Fruit fly (Drosophila melanogaster) whole organism, prepupa: ENCODE data around the gene CG11437.

Source experiments
- Blimp-1 ChIP-seq: fragments of 200-800 bp; sonication (Bioruptor generic); optimal IDR thresholded peaks from 3 replicates; lab custom pipeline; 2017; ENCODE audit warnings: missing biosample characterization, missing genetic modification characterization, mild to moderate bottlenecking, moderate library complexity, missing genetic modification reagents
- CG10631 ChIP-seq: fragments of 200-800 bp; sonication (Bioruptor generic); optimal IDR thresholded peaks from 2 replicates; lab custom pipeline; 2016; ENCODE audit warnings: missing biosample characterization, missing genetic modification characterization
- CG10669 ChIP-seq: fragments of 200-800 bp; sonication (Bioruptor generic); optimal IDR thresholded peaks from 3 replicates; lab custom pipeline; 2018; ENCODE audit warnings: missing biosample characterization, mild to moderate bottlenecking, missing genetic modification characterization, moderate library complexity
- CG1621 ChIP-seq: fragments of 200-800 bp; sonication (Bioruptor generic); optimal IDR thresholded peaks from 3 replicates; lab custom pipeline; 2018; ENCODE audit warnings: missing biosample characterization, mild to moderate bottlenecking, missing genetic modification characterization
- CG16779 ChIP-seq: fragments of 200-800 bp; sonication (Bioruptor generic); optimal IDR thresholded peaks from 3 replicates; lab custom pipeline; 2017; ENCODE audit warnings: missing biosample characterization, mild to moderate bottlenecking, missing genetic modification characterization
- CG3032 ChIP-seq: fragments of 200-800 bp; optimal IDR thresholded peaks from 2 replicates; lab custom pipeline; 2019; ENCODE audit warnings: missing biosample characterization, mild to moderate bottlenecking, missing genetic modification characterization, moderate library complexity
- CG31627 ChIP-seq: fragments of 200-800 bp; sonication (Bioruptor generic); optimal IDR thresholded peaks from 3 replicates; lab custom pipeline; 2016; ENCODE audit warnings: missing biosample characterization, missing genetic modification characterization
- CG34406 ChIP-seq: fragments of 200-800 bp; sonication (Bioruptor generic); optimal IDR thresholded peaks from 3 replicates; lab custom pipeline; 2016; ENCODE audit warnings: missing biosample characterization, missing genetic modification characterization
- CG3919 ChIP-seq: fragments of 200-800 bp; sonication (Bioruptor generic); optimal IDR thresholded peaks from 3 replicates; lab custom pipeline; 2016; ENCODE audit warnings: missing biosample characterization, missing genetic modification characterization
- CG4318 ChIP-seq: fragments of 200-800 bp; sonication (Bioruptor generic); optimal IDR thresholded peaks from 3 replicates; lab custom pipeline; 2017; ENCODE audit warnings: missing biosample characterization, mild to moderate bottlenecking, missing genetic modification characterization
- CG6163 ChIP-seq: fragments of 200-800 bp; sonication (Bioruptor generic); IDR thresholded peaks from 3 replicates; pipeline ENCODE4 v1.3.6; 2022; ENCODE audit warnings: missing biosample characterization, missing genetic modification characterization
- CG6276 ChIP-seq: fragments of 200-800 bp; sonication (Bioruptor generic); optimal IDR thresholded peaks from 2 replicates; lab custom pipeline; 2017; ENCODE audit warnings: missing biosample characterization, mild to moderate bottlenecking, missing genetic modification characterization
- CG6792 ChIP-seq: fragments of 200-800 bp; sonication (Bioruptor generic); optimal IDR thresholded peaks from 3 replicates; lab custom pipeline; 2016; ENCODE audit warnings: missing biosample characterization, missing genetic modification characterization
- CG6808 ChIP-seq: fragments of 200-800 bp; sonication (Bioruptor generic); optimal IDR thresholded peaks from 3 replicates; lab custom pipeline; 2017; ENCODE audit warnings: missing biosample characterization, missing genetic modification characterization, mild to moderate bottlenecking, moderate library complexity, missing genetic modification reagents
- CG6854 ChIP-seq: fragments of 200-800 bp; sonication (Bioruptor generic); optimal IDR thresholded peaks from 2 replicates; lab custom pipeline; 2017; ENCODE audit warnings: missing biosample characterization, mild to moderate bottlenecking, missing genetic modification characterization
- CG7368 ChIP-seq: fragments of 200-800 bp; sonication (Bioruptor generic); optimal IDR thresholded peaks from 3 replicates; lab custom pipeline; 2016; ENCODE audit warnings: missing biosample characterization, missing genetic modification characterization
- CG8119 ChIP-seq: fragments of 200-800 bp; sonication (Bioruptor generic); IDR thresholded peaks from 3 replicates; pipeline ENCODE4 v1.3.6; 2022; ENCODE audit warnings: missing biosample characterization, missing genetic modification characterization
- CG8319 ChIP-seq: fragments of 200-800 bp; sonication (Bioruptor generic); optimal IDR thresholded peaks from 3 replicates; lab custom pipeline; 2016; ENCODE audit warnings: missing biosample characterization, missing genetic modification characterization
- CG8632 ChIP-seq: fragments of 200-800 bp; sonication (Bioruptor generic); optimal IDR thresholded peaks from 3 replicates; lab custom pipeline; 2016; ENCODE audit warnings: missing biosample characterization, missing genetic modification characterization
- Eip75B ChIP-seq: fragments of 200-800 bp; sonication (Bioruptor generic); optimal IDR thresholded peaks from 3 replicates; lab custom pipeline; 2016; ENCODE audit warnings: missing biosample characterization, missing genetic modification characterization
- Eip93F ChIP-seq: fragments of 200-800 bp; sonication (Bioruptor generic); optimal IDR thresholded peaks from 2 replicates; lab custom pipeline; 2016; ENCODE audit warnings: missing biosample characterization, mild to moderate bottlenecking, missing genetic modification characterization
- Ets21C ChIP-seq: fragments of 200-800 bp; sonication (Bioruptor generic); optimal IDR thresholded peaks from 3 replicates; lab custom pipeline; 2016; ENCODE audit warnings: missing biosample characterization, missing genetic modification characterization
- Ets96B ChIP-seq: fragments of 200-800 bp; optimal IDR thresholded peaks from 2 replicates; lab custom pipeline; 2019; ENCODE audit warnings: missing biosample characterization, mild to moderate bottlenecking, missing genetic modification characterization, moderate library complexity
- Gug ChIP-seq: fragments of 200-800 bp; sonication (Bioruptor generic); IDR thresholded peaks from 2 replicates; pipeline ENCODE4 v1.3.6; 2022; ENCODE audit warnings: missing biosample characterization, missing genetic modification characterization
- Hr38 ChIP-seq: sonication (Bioruptor generic); optimal IDR thresholded peaks from 2 replicates; lab custom pipeline; 2016; ENCODE audit warnings: missing biosample characterization, missing genetic modification characterization
- Hr39 ChIP-seq: fragments of 200-800 bp; sonication (Bioruptor generic); optimal IDR thresholded peaks from 2 replicates; lab custom pipeline; 2016; ENCODE audit warnings: missing biosample characterization, missing genetic modification characterization
- Hr4 ChIP-seq: fragments of 200-800 bp; sonication (Bioruptor generic); optimal IDR thresholded peaks from 3 replicates; lab custom pipeline; 2016; ENCODE audit warnings: missing biosample characterization, missing genetic modification characterization
- Lpt ChIP-seq: fragments of 200-800 bp; sonication (Bioruptor generic); optimal IDR thresholded peaks from 3 replicates; lab custom pipeline; 2016; ENCODE audit warnings: missing biosample characterization, missing genetic modification characterization
- OdsH ChIP-seq: fragments of 200-800 bp; sonication (Bioruptor generic); optimal IDR thresholded peaks from 3 replicates; lab custom pipeline; 2016; ENCODE audit warnings: missing biosample characterization, missing genetic modification characterization
- Sox14 ChIP-seq: fragments of 200-800 bp; sonication (Bioruptor generic); optimal IDR thresholded peaks from 3 replicates; lab custom pipeline; 2016; ENCODE audit warnings: missing biosample characterization, missing genetic modification characterization
- Sox15 ChIP-seq: fragments of 200-800 bp; sonication (Bioruptor generic); optimal IDR thresholded peaks from 3 replicates; lab custom pipeline; 2016; ENCODE audit warnings: missing biosample characterization, missing genetic modification characterization
- achi ChIP-seq: fragments of 200-800 bp; sonication (Bioruptor generic); optimal IDR thresholded peaks from 3 replicates; lab custom pipeline; 2016; ENCODE audit warnings: missing biosample characterization, missing genetic modification characterization
- acj6 ChIP-seq: fragments of 200-800 bp; sonication (Bioruptor generic); optimal IDR thresholded peaks from 3 replicates; lab custom pipeline; 2016; ENCODE audit warnings: missing biosample characterization, missing genetic modification characterization
- dsx ChIP-seq: fragments of 200-800 bp; optimal IDR thresholded peaks from 3 replicates; lab custom pipeline; 2019; ENCODE audit warnings: missing biosample characterization, mild to moderate bottlenecking, missing genetic modification characterization, moderate library complexity; ENCODE audit not compliant: poor library complexity, severe bottlenecking
- esn ChIP-seq: fragments of 200-800 bp; sonication (Bioruptor generic); optimal IDR thresholded peaks from 2 replicates; lab custom pipeline; 2016; ENCODE audit warnings: missing biosample characterization, mild to moderate bottlenecking, missing genetic modification characterization, moderate library complexity
- fd59A ChIP-seq: fragments of 200-800 bp; sonication (Bioruptor generic); optimal IDR thresholded peaks from 2 replicates; lab custom pipeline; 2017; ENCODE audit warnings: missing biosample characterization, mild to moderate bottlenecking, missing genetic modification characterization, missing genetic modification reagents
- fd85E ChIP-seq: fragments of 200-800 bp; sonication (Bioruptor generic); optimal IDR thresholded peaks from 3 replicates; lab custom pipeline; 2016; ENCODE audit warnings: missing biosample characterization, missing genetic modification characterization
- fkh ChIP-seq: fragments of 200-800 bp; sonication (Bioruptor generic); optimal IDR thresholded peaks from 3 replicates; lab custom pipeline; 2017; ENCODE audit warnings: missing biosample characterization, mild to moderate bottlenecking, missing genetic modification characterization, moderate library complexity
- lz ChIP-seq: fragments of 200-800 bp; sonication (Bioruptor generic); optimal IDR thresholded peaks from 3 replicates; lab custom pipeline; 2016; ENCODE audit warnings: missing biosample characterization, missing genetic modification characterization
- pdm3 ChIP-seq: fragments of 200-800 bp; sonication (Bioruptor generic); optimal IDR thresholded peaks from 3 replicates; lab custom pipeline; 2016; ENCODE audit warnings: missing biosample characterization, missing genetic modification characterization
- salr ChIP-seq, 2 experiments: fragments of 200-800 bp; sonication (Bioruptor generic); optimal IDR thresholded peaks; 3 replicates each; lab custom pipeline; 2016 to 2018; ENCODE audit warnings: missing biosample characterization in 2 of 2, missing genetic modification characterization in 2 of 2, mild to moderate bottlenecking in 1 of 2
- spab ChIP-seq: fragments of 200-800 bp; sonication (Bioruptor generic); optimal IDR thresholded peaks from 2 replicates; lab custom pipeline; 2017; ENCODE audit warnings: missing biosample characterization, mild to moderate bottlenecking, missing genetic modification characterization, missing genetic modification reagents
- ss ChIP-seq, 2 experiments: fragments of 200-800 bp; sonication (Bioruptor generic); optimal IDR thresholded peaks; 2 replicates in 1 of 2; 3 replicates in 1 of 2; lab custom pipeline; 2017 to 2018; ENCODE audit warnings: mild to moderate bottlenecking in 2 of 2, missing biosample characterization in 2 of 2, missing genetic modification characterization in 2 of 2, moderate library complexity in 1 of 2
- svp ChIP-seq: fragments of 200-800 bp; sonication (Bioruptor generic); peaks from one replicate; lab custom pipeline; 2016; ENCODE audit warnings: missing biosample characterization, missing genetic modification characterization
- vri ChIP-seq: fragments of 200-800 bp; sonication (Bioruptor generic); optimal IDR thresholded peaks from 3 replicates; lab custom pipeline; 2016; ENCODE audit warnings: missing biosample characterization, mild to moderate bottlenecking, missing genetic modification characterization

Gene CG11437

DNA sequence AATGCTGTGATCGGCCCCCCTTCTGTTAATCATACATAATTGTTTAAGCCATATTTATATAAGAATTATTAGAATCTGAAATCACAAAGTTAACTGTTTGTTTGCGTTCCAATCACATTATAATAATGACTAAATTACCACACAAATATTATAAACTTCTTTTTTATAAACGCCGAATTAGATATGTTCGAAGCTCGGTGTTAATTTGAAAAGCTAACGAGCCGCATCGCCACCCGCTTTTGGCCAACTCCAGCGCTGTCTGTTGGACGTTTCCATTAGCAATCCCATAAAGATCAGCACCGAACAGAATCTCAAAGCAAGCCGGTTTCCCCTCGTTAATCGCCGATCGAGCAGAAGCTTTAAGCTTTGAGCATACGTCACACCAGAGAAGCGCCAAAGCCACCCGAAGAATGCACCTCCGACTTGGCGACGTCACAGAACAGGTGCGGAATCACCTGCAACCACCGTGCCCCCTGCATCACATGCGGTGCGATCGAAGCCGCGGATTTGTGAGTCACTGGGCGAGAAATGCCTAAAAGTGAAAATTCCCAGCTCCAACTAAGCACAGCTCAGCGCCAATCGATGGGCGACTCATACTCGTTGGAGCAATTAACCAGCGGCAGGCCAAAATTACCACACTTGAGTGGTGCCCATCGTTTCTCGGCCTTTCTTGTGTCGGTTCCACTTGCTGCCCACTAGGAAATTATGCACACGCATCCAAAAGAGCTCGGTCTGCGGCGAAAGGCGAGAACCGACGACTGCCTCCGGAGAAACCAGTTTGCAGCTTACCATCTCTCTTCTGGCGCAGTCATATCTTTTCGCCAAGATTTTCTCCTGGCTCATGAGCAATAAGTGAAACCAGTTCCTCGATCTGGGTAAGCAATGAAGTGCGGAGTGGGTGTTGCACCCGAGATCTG lies 2.9 kb upstream of the CG11437 start, which contains the start of gene CG11438 (continued):
- TF ChIP-seq CG8319 (GFP tag; lab: Kevin White, UChicago) (no peak), fd85E (GFP tag; lab: Kevin White, UChicago) (no peak), CG6792 (GFP tag; lab: Kevin White, UChicago) (no peak), svp (GFP tag; lab: Kevin White, UChicago) (peak; percentile 60), CG1621 (tag; lab: Kevin White, UChicago) (peak; percentile 4), CG10669 (GFP tag; lab: Kevin White, UChicago) (no peak), CG8632 (GFP tag; lab: Kevin White, UChicago) (no peak), Blimp-1 (GFP tag; lab: Kevin White, UChicago) (peak; percentile 89), CG3919 (GFP tag; lab: Kevin White, UChicago) (peak; percentile 4), CG10631 (GFP tag; lab: Kevin White, UChicago) (no peak), Lpt (GFP tag; lab: Kevin White, UChicago) (no peak), CG6808 (GFP tag; lab: Kevin White, UChicago) (peak; percentile 100), Ets96B (tag; lab: Kevin White, UChicago) (no peak), fd59A (no peak)

DNA sequence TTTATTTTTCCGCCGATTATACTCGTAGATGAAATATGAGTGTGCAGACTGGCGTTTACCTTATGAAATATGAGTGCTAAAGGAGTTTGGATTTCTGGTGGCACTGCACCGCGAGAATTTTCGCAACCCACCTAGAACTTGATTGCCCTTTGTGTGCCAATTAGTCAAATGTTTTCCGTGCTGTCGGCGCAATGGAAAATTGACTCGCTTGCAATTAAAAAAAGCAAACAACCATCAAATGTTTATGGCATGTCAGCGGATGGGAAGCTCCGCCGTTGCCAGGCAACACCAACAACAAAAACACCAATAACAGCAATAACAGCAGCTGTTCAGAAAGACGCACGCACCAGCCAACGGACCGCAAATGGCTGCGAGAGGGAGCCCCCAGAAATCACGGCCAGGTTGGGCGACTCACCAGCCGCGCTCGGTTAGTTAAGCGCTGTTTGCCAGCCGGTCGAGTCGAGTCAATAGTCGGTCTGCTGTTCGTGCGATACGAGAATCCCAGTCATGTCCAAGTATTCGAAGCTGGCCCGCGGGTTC lies 2.2 kb upstream of the CG11437 start:
- TF ChIP-seq Sox14, result peak; percentile 71
- peak; percentile 50 for TF ChIP-seq CG3919 (GFP tag; lab: Kevin White, UChicago)
- peak; percentile 45; the same call in 1 of the 3 replicates for TF ChIP-seq CG8119 (GFP tag; lab: Robert Waterston, UW)
- no peak for TF ChIP-seq lz
- TF ChIP-seq acj6, result peak; percentile 47
- TF ChIP-seq vri (GFP tag; lab: Kevin White, UChicago), result no peak
- TF ChIP-seq pdm3, result peak; percentile 43
- no peak for TF ChIP-seq Hr38 (GFP tag; lab: Kevin White, UChicago)
- peak; percentile 49 for TF ChIP-seq CG4318 (GFP tag; lab: Kevin White, UChicago)
- TF ChIP-seq achi (GFP tag; lab: Kevin White, UChicago), result peak; percentile 31
- TF ChIP-seq Ets21C (GFP tag; lab: Kevin White, UChicago), result no peak
- peak; percentile 46 for TF ChIP-seq CG7368 (GFP tag; lab: Kevin White, UChicago)
- TF ChIP-seq CG6792 (GFP tag; lab: Kevin White, UChicago), result no peak
- TF ChIP-seq Sox15 (GFP tag; lab: Kevin White, UChicago), result no peak
- TF ChIP-seq CG6163 (GFP tag; lab: Robert Waterston, UW), result no peak
- peak; percentile 34 for TF ChIP-seq CG3032 (tag; lab: Kevin White, UChicago)
- no peak for TF ChIP-seq CG6854 (GFP tag; lab: Kevin White, UChicago)
- peak; percentile 31 for TF ChIP-seq esn
- no peak for TF ChIP-seq CG1621 (tag; lab: Kevin White, UChicago)
- TF ChIP-seq CG34406 (GFP tag; lab: Kevin White, UChicago), result peak; percentile 7
- no peak for TF ChIP-seq CG6808 (GFP tag; lab: Kevin White, UChicago)
- peak; percentile 26 for TF ChIP-seq dsx (GFP tag; lab: Kevin White, UChicago)
- no peak for TF ChIP-seq CG16779
- TF ChIP-seq fkh (GFP tag; lab: Kevin White, UChicago), result no peak
- TF ChIP-seq salr (GFP tag; optimal IDR thresholded peaks at IDR 0.05; lab: Kevin White, UChicago), result peak; percentile 43 to 84
- peak; percentile 57 for TF ChIP-seq Hr39 (GFP tag; lab: Kevin White, UChicago)
- TF ChIP-seq Hr4 (GFP tag; lab: Kevin White, UChicago), result peak; percentile 41
- peak; percentile 40 for TF ChIP-seq CG31627 (GFP tag; lab: Kevin White, UChicago)
- no peak for TF ChIP-seq CG8632 (GFP tag; lab: Kevin White, UChicago)
- no peak for TF ChIP-seq Blimp-1 (GFP tag; lab: Kevin White, UChicago)
- TF ChIP-seq Eip75B (GFP tag; lab: Kevin White, UChicago), result no peak
- TF ChIP-seq CG10631 (GFP tag; lab: Kevin White, UChicago), result no peak
- TF ChIP-seq ss (GFP tag; optimal IDR thresholded peaks at IDR 0.05; lab: Kevin White, UChicago), result peak; percentile 13 to 26
- TF ChIP-seq CG6276 (GFP tag; lab: Kevin White, UChicago), result peak; percentile 30
- TF ChIP-seq spab (GFP tag; lab: Kevin White, UChicago), result no peak
- TF ChIP-seq OdsH (GFP tag; lab: Kevin White, UChicago), result peak; percentile 46
- TF ChIP-seq Gug (GFP tag; lab: Robert Waterston, UW), result no peak
- TF ChIP-seq fd85E (GFP tag; lab: Kevin White, UChicago), result no peak
- TF ChIP-seq Eip93F, result no peak
- TF ChIP-seq svp (GFP tag; lab: Kevin White, UChicago), result peak; percentile 60
- peak; percentile 44 for TF ChIP-seq Lpt (GFP tag; lab: Kevin White, UChicago)
